Worm (Caenorhabditis elegans): ENCODE data around the gene F59B10.3.
A peak's percentile ranks its signal among the peaks of the same experiment; 100 is the strongest.

F59B10.3 gene

ce11 chrII:10527649-10528134 is 17.4 kb downstream of the F59B10.3 start, which contains the start of gene mab-10:
Gene mab-10, plus strand, starts transcription at chrII:10528084.
- TF ChIP-seq snpc-1.1 (tag; optimal IDR thresholded peaks at IDR 0.05; ENCODE audit: insufficient read depth) (no peak), ztf-18 (tag; optimal IDR thresholded peaks at IDR 0.05) (peak; percentile 27), nfyb-1 (GFP tag; IDR thresholded peaks at IDR 0.05) (0 out of 2 replicates have a peak, but pooled peaks have one; percentile 12), K12H6.12 (tag; optimal IDR thresholded peaks at IDR 0.05) (peak; percentile 44), ztf-3 (GFP tag; optimal IDR thresholded peaks at IDR 0.05) (no peak), akir-1 (GFP tag; optimal IDR thresholded peaks at IDR 0.05) (no peak), ceh-27 (GFP tag; optimal IDR thresholded peaks at IDR 0.05) (peak; percentile 35), die-1 (tag; optimal IDR thresholded peaks at IDR 0.05) (peak; percentile 29), ceh-91 (GFP tag; IDR thresholded peaks at IDR 0.05) (no peak), F23B12.7 (tag; optimal IDR thresholded peaks at IDR 0.05; ENCODE audit: insufficient read depth) (no peak), hmg-1.2 (GFP tag; IDR thresholded peaks at IDR 0.05) (peak; percentile 72), repo-1 (tag; optimal IDR thresholded peaks at IDR 0.05) (no peak), zfh-2 (GFP tag; conservative IDR thresholded peaks at IDR 0.05) (peak; percentile 99), egrh-3 (GFP tag; IDR thresholded peaks at IDR 0.05) (peak; percentile 92), lin-40 (tag; optimal IDR thresholded peaks at IDR 0.05) (peak; percentile 32), bed-1 (GFP tag; IDR thresholded peaks at IDR 0.05) (no peak), cebp-1 (GFP tag; IDR thresholded peaks at IDR 0.05) (no peak), cebp-1 (tag; optimal IDR thresholded peaks at IDR 0.05) (peak; percentile 66), F52B5.7 (tag; optimal IDR thresholded peaks at IDR 0.05) (peak; percentile 30), unc-62 (GFP tag; optimal IDR thresholded peaks at IDR 0.05) (no peak), chd-7 (tag; optimal IDR thresholded peaks at IDR 0.05) (peak; percentile 50), F57A8.1 (GFP tag; optimal IDR thresholded peaks at IDR 0.05) (no peak), F33H1.4 (GFP tag; IDR thresholded peaks at IDR 0.05) (no peak), dox-1 (GFP tag; IDR thresholded peaks at IDR 0.05) (peak; percentile 84), snpc-4 (GFP tag; optimal IDR thresholded peaks at IDR 0.05) (no peak), snpc-4 (tag; optimal IDR thresholded peaks at IDR 0.05) (peak in 1 of 4 experiments; percentile 18), hsf-1 (GFP tag; IDR thresholded peaks at IDR 0.05) (no peak), mxl-1 (tag; optimal IDR thresholded peaks at IDR 0.05) (peak; percentile 35), nhr-90 (tag; optimal IDR thresholded peaks at IDR 0.05) (peak; percentile 30), D2030.7 (GFP tag; IDR thresholded peaks at IDR 0.05) (0 out of 2 replicates have a peak, but pooled peaks have one; percentile 10), B0336.3 (GFP tag; IDR thresholded peaks at IDR 0.05) (peak; percentile 45; the same call in 1 of the 2 replicates), tlf-1 (GFP tag; optimal IDR thresholded peaks at IDR 0.05) (no peak), ztf-6 (GFP tag; IDR thresholded peaks at IDR 0.05) (no peak), Y53G8AR.9 (GFP tag; conservative IDR thresholded peaks at IDR 0.05) (no peak), let-607 (tag; optimal IDR thresholded peaks at IDR 0.05) (no peak), ztf-26 (tag; optimal IDR thresholded peaks at IDR 0.05) (peak; percentile 64), mcd-1 (GFP tag; IDR thresholded peaks at IDR 0.05) (peak; percentile 56), attf-5 (GFP tag; optimal IDR thresholded peaks at IDR 0.05) (peak; percentile 43), hlh-26 (GFP tag; conservative IDR thresholded peaks at IDR 0.05) (no peak), lin-54 (GFP tag; optimal IDR thresholded peaks at IDR 0.05) (no peak), ztf-25 (GFP tag; IDR thresholded peaks at IDR 0.05) (no peak), sptf-2 (GFP tag; optimal IDR thresholded peaks at IDR 0.05) (no peak), rcor-1 (GFP tag; IDR thresholded peaks at IDR 0.05) (no peak), C06A6.2 (GFP tag; conservative IDR thresholded peaks at IDR 0.05) (peak; percentile 42; the same call in 1 of the 2 replicates), madf-3 (GFP tag; IDR thresholded peaks at IDR 0.05) (no peak), nfya-2 (GFP tag; IDR thresholded peaks at IDR 0.05) (no peak), ceh-100 (GFP tag; IDR thresholded peaks at IDR 0.05) (0 out of 2 replicates have a peak, but pooled peaks have one; percentile 35), F37B4.10 (GFP tag; IDR thresholded peaks at IDR 0.05) (no peak), sea-2 (GFP tag; IDR thresholded peaks at IDR 0.05) (no peak)
